Fruit fly (Drosophila melanogaster): ENCODE results near the gene CG6845.

- TF ChIP-seq fru (GFP tag; optimal IDR thresholded peaks at IDR 0.05) (no peak), Myc (optimal IDR thresholded peaks at IDR 0.05) (no peak), h (GFP tag; optimal IDR thresholded peaks at IDR 0.05) (no peak), dl (GFP tag; optimal IDR thresholded peaks at IDR 0.05; ENCODE audit: insufficient read depth in 1 of 2, partially characterized antibody in 2 of 2) (no peak)
Observed at dm6 chr3L:98275-98674, 48.0 kb upstream of the CG6845 start, which contains the start of gene CG12483.

All from whole organism, wandering third instar larva.